Worm (Caenorhabditis elegans) whole organism, late embryonic: ENCODE data around the gene R02F2.7.

Experiments used
- ama-1 ChIP-seq: fragments of 150-350 bp; optimal IDR thresholded peaks from 2 replicates; lab custom pipeline; 2014
- ceh-14 ChIP-seq: sonication (generic microtip); optimal IDR thresholded peaks from 2 replicates; lab custom pipeline; 2016; ENCODE audit warnings: missing genotype, missing genetic modification characterization, missing compliant biosample characterization
- eyg-1 ChIP-seq: sonication (generic microtip); optimal IDR thresholded peaks from 2 replicates; lab custom pipeline; 2016; ENCODE audit warnings: missing genotype, missing genetic modification characterization, missing compliant biosample characterization
- nhr-11 ChIP-seq: fragments of 150-350 bp; optimal IDR thresholded peaks from 2 replicates; lab custom pipeline; 2014; ENCODE audit warnings: missing biosample characterization, missing genetic modification characterization
- pha-4 ChIP-seq: fragments of 150-350 bp; optimal IDR thresholded peaks from 2 replicates; lab custom pipeline; 2018; ENCODE audit warnings: missing biosample characterization, missing genetic modification reagents, missing genetic modification characterization
- ztf-16 ChIP-seq: sonication (generic microtip); optimal IDR thresholded peaks from 2 replicates; lab custom pipeline; 2017; ENCODE audit warnings: missing genetic modification characterization, missing compliant biosample characterization

- TF ChIP-seq ztf-16 (tag; lab: Kevin White, UChicago) (no peak), nhr-11 (tag; lab: Kevin White, UChicago) (no peak), pha-4 (tag; lab: Kevin White, UChicago) (no peak), ama-1 (lab: Kevin White, UChicago) (no peak), eyg-1 (tag; lab: Kevin White, UChicago) (no peak), ceh-14 (tag; lab: Kevin White, UChicago) (no peak)
Measured at ce11 chrIII:5472693-5473092, 10.9 kb downstream of the R02F2.7 start.
